Worm (Caenorhabditis elegans) whole organism, L2 larva: ENCODE data around the gene ify-1.

Experiments
- C34F6.9 ChIP-seq: fragments of 150-350 bp; optimal IDR thresholded peaks from 2 replicates; lab custom pipeline; 2014; ENCODE audit warnings: missing biosample characterization, missing genetic modification characterization
- F13H6.1 ChIP-seq: sonication (generic microtip); optimal IDR thresholded peaks from 2 replicates; lab custom pipeline; 2016; ENCODE audit warnings: missing genetic modification characterization, missing compliant biosample characterization
- R02D3.7 ChIP-seq: fragments of 150-350 bp; optimal IDR thresholded peaks from 2 replicates; lab custom pipeline; 2014; ENCODE audit warnings: missing biosample characterization, missing genetic modification characterization
- Y55F3AM.14 ChIP-seq: fragments of 200-800 bp; sonication (Bioruptor generic); optimal IDR thresholded peaks from 2 replicates; lab custom pipeline; 2018; ENCODE audit warnings: mild to moderate bottlenecking, missing genetic modification characterization, missing compliant biosample characterization
- ZK546.5 ChIP-seq: sonication (generic microtip); optimal IDR thresholded peaks from 2 replicates; lab custom pipeline; 2017; ENCODE audit warnings: missing biosample characterization, missing genetic modification characterization
- alr-1 ChIP-seq: fragments of 150-350 bp; optimal IDR thresholded peaks from 2 replicates; lab custom pipeline; 2014; ENCODE audit warnings: missing biosample characterization, missing genetic modification characterization
- aly-2 ChIP-seq: fragments of 150-350 bp; optimal IDR thresholded peaks from 2 replicates; lab custom pipeline; 2014; ENCODE audit warnings: missing biosample characterization, missing genetic modification characterization
- ama-1 ChIP-seq: fragments of 150-350 bp; optimal IDR thresholded peaks from 2 replicates; lab custom pipeline; 2018; ENCODE audit warnings: inconsistent platforms
- blmp-1 ChIP-seq: sonication (generic microtip); optimal IDR thresholded peaks from 2 replicates; lab custom pipeline; 2017; ENCODE audit warnings: missing genetic modification characterization, mild to moderate bottlenecking, missing compliant biosample characterization, antibody characterized with exemption, moderate library complexity; ENCODE audit not compliant: insufficient read depth
- ceh-16 ChIP-seq: fragments of 150-350 bp; optimal IDR thresholded peaks from 2 replicates; lab custom pipeline; 2014; ENCODE audit warnings: missing biosample characterization, missing genetic modification characterization
- ceh-82 ChIP-seq: fragments of 150-350 bp; optimal IDR thresholded peaks from 2 replicates; lab custom pipeline; 2014; ENCODE audit warnings: missing biosample characterization, missing genetic modification characterization
- crh-2 ChIP-seq: sonication (generic microtip); optimal IDR thresholded peaks from 2 replicates; lab custom pipeline; 2017; ENCODE audit warnings: missing biosample characterization, missing genetic modification characterization
- dmd-4 ChIP-seq: sonication (generic microtip); optimal IDR thresholded peaks from 2 replicates; lab custom pipeline; 2017; ENCODE audit warnings: missing biosample characterization, missing genetic modification characterization
- egl-27 ChIP-seq: sonication (generic microtip); optimal IDR thresholded peaks from 3 replicates; lab custom pipeline; 2017; ENCODE audit warnings: missing biosample characterization, missing genetic modification reagents, missing genetic modification characterization
- elt-1 ChIP-seq: fragments of 150-350 bp; optimal IDR thresholded peaks from 2 replicates; lab custom pipeline; 2014; ENCODE audit warnings: missing biosample characterization, missing genetic modification characterization
- elt-3 ChIP-seq: sonication (generic microtip); optimal IDR thresholded peaks from 2 replicates; lab custom pipeline; 2017; ENCODE audit warnings: missing biosample characterization, missing genetic modification characterization
- fos-1 ChIP-seq: fragments of 150-350 bp; optimal IDR thresholded peaks from 2 replicates; lab custom pipeline; 2014; ENCODE audit warnings: missing biosample characterization, missing genetic modification characterization
- gmeb-1 ChIP-seq: fragments of 150-350 bp; optimal IDR thresholded peaks from 2 replicates; lab custom pipeline; 2014; ENCODE audit warnings: missing biosample characterization, missing genetic modification characterization
- lin-11 ChIP-seq: fragments of 150-350 bp; sonication (generic microtip); optimal IDR thresholded peaks from 2 replicates; lab custom pipeline; 2014; ENCODE audit warnings: missing biosample characterization, missing genetic modification characterization, inconsistent platforms, mixed read lengths
- lin-13 ChIP-seq: fragments of 150-350 bp; optimal IDR thresholded peaks from 2 replicates; lab custom pipeline; 2014; ENCODE audit warnings: missing biosample characterization, missing genetic modification reagents, missing genetic modification characterization
- lin-39 ChIP-seq: fragments of 150-350 bp; optimal IDR thresholded peaks from 2 replicates; lab custom pipeline; 2014; ENCODE audit warnings: missing biosample characterization, missing genetic modification reagents, missing genetic modification characterization
- lsy-2 ChIP-seq, 2 experiments: fragments of 150-350 bp in 1 of 2; sonication (generic microtip) in 1 of 2; optimal IDR thresholded peaks; 2 replicates each; lab custom pipeline; 2014 to 2017; ENCODE audit warnings: missing biosample characterization in 2 of 2, missing genetic modification characterization in 2 of 2
- mab-5 ChIP-seq: fragments of 150-350 bp; optimal IDR thresholded peaks from 2 replicates; lab custom pipeline; 2014; ENCODE audit warnings: missing biosample characterization, missing genetic modification characterization
- mbf-1 ChIP-seq: sonication (generic microtip); optimal IDR thresholded peaks from 2 replicates; lab custom pipeline; 2017; ENCODE audit warnings: missing biosample characterization, missing genetic modification characterization
- mdl-1 ChIP-seq, 2 experiments: fragments of 150-350 bp in 1 of 2; sonication (generic microtip) in 1 of 2; optimal IDR thresholded peaks; 2 replicates each; lab custom pipeline; 2017; ENCODE audit warnings: missing biosample characterization in 2 of 2, missing genetic modification characterization in 2 of 2
- nhr-10 ChIP-seq: sonication (generic microtip); optimal IDR thresholded peaks from 2 replicates; lab custom pipeline; 2017; ENCODE audit warnings: missing biosample characterization, missing genetic modification characterization
- nhr-11 ChIP-seq: fragments of 150-350 bp; optimal IDR thresholded peaks from 2 replicates; lab custom pipeline; 2014; ENCODE audit warnings: missing biosample characterization, missing genetic modification characterization
- nhr-12 ChIP-seq: fragments of 150-350 bp; optimal IDR thresholded peaks from 2 replicates; lab custom pipeline; 2014; ENCODE audit warnings: missing biosample characterization, missing genetic modification characterization
- nhr-129 ChIP-seq: fragments of 150-350 bp; optimal IDR thresholded peaks from 2 replicates; lab custom pipeline; 2014; ENCODE audit warnings: missing biosample characterization, missing genetic modification characterization
- nhr-21 ChIP-seq: fragments of 150-350 bp; optimal IDR thresholded peaks from 2 replicates; lab custom pipeline; 2014; ENCODE audit warnings: missing biosample characterization, missing genetic modification characterization
- nhr-23 ChIP-seq: fragments of 150-350 bp; optimal IDR thresholded peaks from 2 replicates; lab custom pipeline; 2014; ENCODE audit warnings: missing biosample characterization, missing genetic modification reagents, missing genetic modification characterization
- nhr-237 ChIP-seq: fragments of 150-350 bp; optimal IDR thresholded peaks from 2 replicates; lab custom pipeline; 2014; ENCODE audit warnings: missing biosample characterization, missing genetic modification characterization
- nhr-25 ChIP-seq: fragments of 150-350 bp; sonication (generic microtip); optimal IDR thresholded peaks from 3 replicates; lab custom pipeline; 2014; ENCODE audit warnings: missing biosample characterization, missing genetic modification characterization
- nhr-6 ChIP-seq: fragments of 150-350 bp; optimal IDR thresholded peaks from 2 replicates; lab custom pipeline; 2014; ENCODE audit warnings: missing biosample characterization, missing genetic modification characterization
- nhr-77 ChIP-seq: fragments of 150-350 bp; optimal IDR thresholded peaks from 2 replicates; lab custom pipeline; 2014; ENCODE audit warnings: missing biosample characterization, missing genetic modification characterization
- peb-1 ChIP-seq: fragments of 150-350 bp; optimal IDR thresholded peaks from 2 replicates; lab custom pipeline; 2014; ENCODE audit warnings: missing biosample characterization, missing genetic modification characterization
- sem-4 ChIP-seq: fragments of 150-350 bp; optimal IDR thresholded peaks from 2 replicates; lab custom pipeline; 2014; ENCODE audit warnings: missing biosample characterization, missing genetic modification reagents, missing genetic modification characterization
- skn-1 ChIP-seq: sonication (generic microtip); optimal IDR thresholded peaks from 2 replicates; lab custom pipeline; 2017; ENCODE audit warnings: missing biosample characterization, missing genetic modification characterization
- sma-3 ChIP-seq: sonication (generic microtip); optimal IDR thresholded peaks from 2 replicates; lab custom pipeline; 2016; ENCODE audit warnings: missing genetic modification reagents, missing genetic modification characterization, missing compliant biosample characterization
- sma-9 ChIP-seq, 2 experiments: fragments of 150-350 bp in 1 of 2; sonication (generic microtip) in 1 of 2; optimal IDR thresholded peaks; 2 replicates each; lab custom pipeline; 2014 to 2016; ENCODE audit warnings: missing genetic modification characterization in 2 of 2, mild to moderate bottlenecking in 1 of 2, missing biosample characterization in 1 of 2, missing compliant biosample characterization in 1 of 2, missing genetic modification reagents in 1 of 2, moderate library complexity in 1 of 2
- snpc-4 ChIP-seq: fragments of 150-350 bp; optimal IDR thresholded peaks from 2 replicates; lab custom pipeline; 2014; ENCODE audit warnings: missing biosample characterization, missing genetic modification characterization
- unc-39 ChIP-seq: fragments of 150-350 bp; optimal IDR thresholded peaks from 2 replicates; lab custom pipeline; 2014; ENCODE audit warnings: missing biosample characterization, missing genetic modification characterization
- unc-55 ChIP-seq: fragments of 150-350 bp; sonication (generic microtip); optimal IDR thresholded peaks from 3 replicates; lab custom pipeline; 2014; ENCODE audit warnings: missing biosample characterization, missing genetic modification reagents, missing genetic modification characterization
- unc-62 ChIP-seq: fragments of 150-350 bp; optimal IDR thresholded peaks from 2 replicates; lab custom pipeline; 2014; ENCODE audit warnings: missing biosample characterization, missing genetic modification reagents, missing genetic modification characterization
- zag-1 ChIP-seq: fragments of 150-350 bp; optimal IDR thresholded peaks from 2 replicates; lab custom pipeline; 2014; ENCODE audit warnings: missing biosample characterization, missing genetic modification characterization
- ztf-1 ChIP-seq: fragments of 200-800 bp; sonication (Bioruptor generic); conservative IDR thresholded peaks from 2 replicates; pipeline ENCODE4 v1.3.6; 2022; ENCODE audit warnings: missing genetic modification characterization, missing compliant biosample characterization
- ztf-11 ChIP-seq: sonication (generic microtip); optimal IDR thresholded peaks from 2 replicates; lab custom pipeline; 2017; ENCODE audit warnings: missing biosample characterization, missing genetic modification characterization
- ztf-4 ChIP-seq: fragments of 150-350 bp; optimal IDR thresholded peaks from 2 replicates; lab custom pipeline; 2014; ENCODE audit warnings: missing biosample characterization, missing genetic modification characterization

The ify-1 gene

ce11 chrII:5055129-5055666 is at the start of gene ify-1, which contains the start of gene rpl-22:
ify-1 (minus strand) TSS chrII:5055179.
rpl-22 (plus strand) TSS chrII:5055616.
- TF ChIP-seq lsy-2 (tag; optimal IDR thresholded peaks at IDR 0.05; lab: Kevin White, UChicago) (peak; percentile 98 to 100), R02D3.7 (tag; lab: Kevin White, UChicago) (peak; percentile 43), lin-13 (GFP tag; lab: Kevin White, UChicago) (peak; percentile 95), mdl-1 (tag; optimal IDR thresholded peaks at IDR 0.05; lab: Kevin White, UChicago) (peak in 1 of 2 experiments; percentile 51), mab-5 (tag; lab: Kevin White, UChicago) (peak; percentile 90), ceh-16 (tag; lab: Kevin White, UChicago) (peak; percentile 71), ztf-1 (GFP tag; lab: Robert Waterston, UW) (no peak), nhr-10 (peak; percentile 34), ceh-82 (tag; lab: Kevin White, UChicago) (peak; percentile 73), lin-39 (tag; lab: Kevin White, UChicago) (no peak), ZK546.5 (peak; percentile 83), nhr-237 (tag; lab: Kevin White, UChicago) (no peak), elt-1 (tag; lab: Kevin White, UChicago) (no peak), fos-1 (tag; lab: Kevin White, UChicago) (peak; percentile 83), sem-4 (tag; lab: Kevin White, UChicago) (peak; percentile 93), ama-1 (lab: Kevin White, UChicago) (peak; percentile 71), lin-11 (tag; lab: Kevin White, UChicago) (peak; percentile 96), unc-39 (tag; lab: Kevin White, UChicago) (no peak), nhr-6 (peak; percentile 89), blmp-1 (tag; lab: Kevin White, UChicago) (peak; percentile 86), peb-1 (tag; lab: Kevin White, UChicago) (no peak), dmd-4 (no peak), nhr-11 (tag; lab: Kevin White, UChicago) (peak; percentile 37), nhr-129 (tag; lab: Kevin White, UChicago) (peak; percentile 98), zag-1 (tag; lab: Kevin White, UChicago) (peak; percentile 78), aly-2 (tag; lab: Kevin White, UChicago) (no peak), ztf-4 (tag; lab: Kevin White, UChicago) (peak; percentile 90), nhr-21 (tag; lab: Kevin White, UChicago) (peak; percentile 94), Y55F3AM.14 (GFP tag; lab: Kevin White, UChicago) (peak; percentile 28), snpc-4 (tag; lab: Kevin White, UChicago) (peak; percentile 94), F13H6.1 (tag; lab: Kevin White, UChicago) (peak; percentile 92), skn-1 (no peak), unc-55 (peak; percentile 99), nhr-12 (no peak), unc-62 (peak; percentile 47), gmeb-1 (tag; lab: Kevin White, UChicago) (peak; percentile 95), ztf-11 (tag; lab: Kevin White, UChicago) (no peak), nhr-77 (tag; lab: Kevin White, UChicago) (peak; percentile 76), C34F6.9 (tag; lab: Kevin White, UChicago) (peak; percentile 96), sma-3 (GFP tag; lab: Kevin White, UChicago) (peak; percentile 94), alr-1 (tag; lab: Kevin White, UChicago) (no peak), crh-2 (tag; lab: Kevin White, UChicago) (peak; percentile 98), sma-9 (GFP tag; optimal IDR thresholded peaks at IDR 0.05; lab: Kevin White, UChicago) (peak; percentile 94), sma-9 (tag; optimal IDR thresholded peaks at IDR 0.05; lab: Kevin White, UChicago) (no peak), elt-3 (tag; lab: Kevin White, UChicago) (no peak), mbf-1 (no peak), nhr-23 (tag; lab: Kevin White, UChicago) (no peak), nhr-25 (tag; lab: Kevin White, UChicago) (peak; percentile 95), egl-27 (tag; lab: Kevin White, UChicago) (peak; percentile 39)
